Fruit fly (Drosophila melanogaster): ENCODE data around the gene CG4360.
A peak's percentile ranks its signal among the peaks of the same experiment; 100 is the strongest.

CG4360 gene

DNA sequence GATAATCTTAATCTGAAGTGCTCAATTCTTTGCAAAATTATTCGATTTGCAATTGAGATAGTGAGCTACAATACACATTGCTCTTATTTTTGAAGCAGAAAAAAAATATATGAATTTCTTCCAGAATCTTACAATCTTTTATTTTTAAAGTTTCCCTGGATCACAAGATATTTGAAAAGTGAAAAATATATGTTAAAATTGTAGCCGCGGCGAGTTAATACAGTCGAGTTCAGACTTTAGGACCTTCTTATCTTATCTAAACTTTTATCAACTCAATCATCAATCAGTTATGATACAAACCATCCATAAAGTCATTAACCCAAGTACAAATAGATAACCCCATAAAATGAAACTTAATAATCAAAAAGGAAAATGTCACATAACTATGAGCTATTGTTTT lies 16.9 kb downstream of the CG4360 start (continued):
- TF ChIP-seq CG6163 (GFP tag; IDR thresholded peaks at IDR 0.05) (no peak), CG32006 (GFP tag; optimal IDR thresholded peaks at IDR 0.05) (peak; percentile 53), Ets21C (GFP tag; optimal IDR thresholded peaks at IDR 0.05) (no peak), Met (GFP tag; optimal IDR thresholded peaks at IDR 0.05) (peak; percentile 49), CG11902 (GFP tag; optimal IDR thresholded peaks at IDR 0.05) (no peak), ss (GFP tag; optimal IDR thresholded peaks at IDR 0.05) (no peak), CG3032 (tag; optimal IDR thresholded peaks at IDR 0.05) (no peak)

DNA sequence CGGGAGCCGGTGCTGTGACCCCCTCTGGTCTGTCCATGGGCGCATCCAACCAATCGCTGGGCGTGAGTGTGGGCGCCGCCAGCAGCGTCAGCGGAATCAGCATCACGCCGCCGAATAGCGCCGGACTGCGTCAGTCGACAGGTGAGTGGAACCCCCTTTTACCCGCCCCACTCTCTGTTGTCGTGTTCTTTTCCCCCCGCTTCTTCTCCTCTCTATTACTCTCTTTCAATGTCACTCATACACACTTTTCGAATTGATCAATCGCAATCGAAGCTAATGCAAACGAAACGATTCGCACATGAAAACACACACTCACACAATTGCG lies 17.3 kb downstream of the CG4360 start:
- TF ChIP-seq fkh (GFP tag; optimal IDR thresholded peaks at IDR 0.05) (no peak), CG6854 (GFP tag; optimal IDR thresholded peaks at IDR 0.05) (no peak), acj6 (GFP tag; optimal IDR thresholded peaks at IDR 0.05) (no peak), vri (GFP tag; optimal IDR thresholded peaks at IDR 0.05) (no peak), Lpt (GFP tag; optimal IDR thresholded peaks at IDR 0.05) (no peak), CG8119 (GFP tag; IDR thresholded peaks at IDR 0.05) (no peak), svp (GFP tag) (no peak), eg (GFP tag; IDR thresholded peaks at IDR 0.05) (no peak)

- TF ChIP-seq spab (GFP tag; optimal IDR thresholded peaks at IDR 0.05), result no peak
- TF ChIP-seq salr (GFP tag; optimal IDR thresholded peaks at IDR 0.05), result no peak
- no peak for TF ChIP-seq CG4318 (GFP tag; optimal IDR thresholded peaks at IDR 0.05)
- no peak for TF ChIP-seq Hr4 (GFP tag; optimal IDR thresholded peaks at IDR 0.05)
- no peak for TF ChIP-seq vri (GFP tag; optimal IDR thresholded peaks at IDR 0.05)
- TF ChIP-seq Lpt (GFP tag; optimal IDR thresholded peaks at IDR 0.05), result no peak
- no peak for TF ChIP-seq CG32006 (GFP tag; optimal IDR thresholded peaks at IDR 0.05)
- TF ChIP-seq CG34406 (GFP tag; optimal IDR thresholded peaks at IDR 0.05), result no peak
- TF ChIP-seq CG6163 (GFP tag; IDR thresholded peaks at IDR 0.05), result peak; percentile 13; the same call in 1 of the 3 replicates
- peak; percentile 31 for TF ChIP-seq CG11902 (GFP tag; optimal IDR thresholded peaks at IDR 0.05)
- no peak for TF ChIP-seq CG8319 (GFP tag; optimal IDR thresholded peaks at IDR 0.05)
- no peak for TF ChIP-seq topi (GFP tag; optimal IDR thresholded peaks at IDR 0.05)
- peak; percentile 66 for TF ChIP-seq svp (GFP tag)
- TF ChIP-seq fd85E (GFP tag; optimal IDR thresholded peaks at IDR 0.05), result no peak
- TF ChIP-seq CG11294 (GFP tag; IDR thresholded peaks at IDR 0.05), result peak; percentile 6; the same call in 1 of the 2 replicates
- peak; percentile 33 for TF ChIP-seq Eip78C (GFP tag)
- no peak for TF ChIP-seq acj6 (GFP tag; optimal IDR thresholded peaks at IDR 0.05)
- TF ChIP-seq Smox (GFP tag; optimal IDR thresholded peaks at IDR 0.05), result no peak
- TF ChIP-seq CG9139 (GFP tag; optimal IDR thresholded peaks at IDR 0.05), result no peak
- no peak for TF ChIP-seq CG6276 (GFP tag; optimal IDR thresholded peaks at IDR 0.05)
- TF ChIP-seq CG3919 (GFP tag; optimal IDR thresholded peaks at IDR 0.05), result no peak
- TF ChIP-seq esn (GFP tag; optimal IDR thresholded peaks at IDR 0.05), result peak; percentile 3
- no peak for TF ChIP-seq CG1621 (tag; optimal IDR thresholded peaks at IDR 0.05)
- TF ChIP-seq CG16779 (tag; optimal IDR thresholded peaks at IDR 0.05), result no peak
- no peak for TF ChIP-seq dac (GFP tag; optimal IDR thresholded peaks at IDR 0.05)
- TF ChIP-seq cyc (GFP tag; optimal IDR thresholded peaks at IDR 0.05), result no peak
- no peak for TF ChIP-seq OdsH (GFP tag; optimal IDR thresholded peaks at IDR 0.05)
Measured at dm6 chr3R:20309661-20310497, 17.9 kb downstream of the CG4360 start.

dm6 chr3R:20308972-20309660 lies 18.7 kb downstream of the CG4360 start, which contains the start of gene Orp8:
TSS of gene Orp8 (plus strand) at chr3R:20309344.
- TF ChIP-seq Smox (GFP tag; optimal IDR thresholded peaks at IDR 0.05) (no peak), dsx (GFP tag; optimal IDR thresholded peaks at IDR 0.05; ENCODE audit: poor library complexity, severe bottlenecking) (peak; percentile 64), lz (GFP tag; optimal IDR thresholded peaks at IDR 0.05) (no peak), CG6854 (GFP tag; optimal IDR thresholded peaks at IDR 0.05) (peak; percentile 94), fd59A (GFP tag; optimal IDR thresholded peaks at IDR 0.05) (no peak), CG8119 (GFP tag; IDR thresholded peaks at IDR 0.05) (peak; percentile 85), Sox15 (GFP tag; optimal IDR thresholded peaks at IDR 0.05) (no peak), eg (GFP tag; IDR thresholded peaks at IDR 0.05) (peak; percentile 91; the same call in 2 of the 3 replicates), CG7368 (GFP tag; optimal IDR thresholded peaks at IDR 0.05) (peak; percentile 32), CG10631 (GFP tag; optimal IDR thresholded peaks at IDR 0.05) (no peak), Hr39 (GFP tag; optimal IDR thresholded peaks at IDR 0.05) (no peak), Sox14 (GFP tag; optimal IDR thresholded peaks at IDR 0.05) (peak; percentile 31), Hr38 (GFP tag; optimal IDR thresholded peaks at IDR 0.05) (no peak), Met (GFP tag; optimal IDR thresholded peaks at IDR 0.05) (peak; percentile 32), Ets96B (tag; optimal IDR thresholded peaks at IDR 0.05) (peak; percentile 37), CG16779 (tag; optimal IDR thresholded peaks at IDR 0.05) (peak; percentile 88), Hr4 (GFP tag; optimal IDR thresholded peaks at IDR 0.05) (no peak)
